Fruit fly (Drosophila melanogaster) Kc167 (cell line): ENCODE results near the gene MESR3.

ENCODE experiments used
- insv ChIP-seq: fragments of >200 bp; optimal IDR thresholded peaks from 3 replicates; lab custom pipeline; 2018; ENCODE audit warnings: missing external identifiers
- psq ChIP-seq: fragments of >200 bp; optimal IDR thresholded peaks from 2 replicates; lab custom pipeline; 2017; ENCODE audit warnings: missing external identifiers
- ttk ChIP-seq: sonication (Bioruptor generic); optimal IDR thresholded peaks from 2 replicates; lab custom pipeline; 2017; ENCODE audit warnings: missing external identifiers

- no peak for TF ChIP-seq psq
- TF ChIP-seq ttk (lab: Kevin White, UChicago), result no peak
- no peak for TF ChIP-seq insv (lab: Kevin White, UChicago)
These were observed 17.9 kb upstream of the MESR3 start for dm6 chr2L:18599152-18599551.
